Worm (Caenorhabditis elegans): ENCODE results near the gene C14C6.3.

Gene C14C6.3

ce11 chrV:559940-560339, 16.7 kb downstream of the C14C6.3 start, which contains the start of gene srx-7:
Gene srx-7, plus strand, starts transcription at chrV:560195.
- no peak for TF ChIP-seq tra-4 (tag; optimal IDR thresholded peaks at IDR 0.05)
- no peak for TF ChIP-seq ceh-13 (GFP tag; optimal IDR thresholded peaks at IDR 0.05)
- no peak for TF ChIP-seq ama-1 (optimal IDR thresholded peaks at IDR 0.05)
- TF ChIP-seq flt-1 (GFP tag; IDR thresholded peaks at IDR 0.05), result no peak
- TF ChIP-seq pes-1 (GFP tag; IDR thresholded peaks at IDR 0.05), result no peak
- TF ChIP-seq sea-1 (GFP tag; conservative IDR thresholded peaks at IDR 0.05), result no peak
- TF ChIP-seq hmbx-1 (tag; optimal IDR thresholded peaks at IDR 0.05), result no peak
- TF ChIP-seq F13C5.2 (tag; optimal IDR thresholded peaks at IDR 0.05), result no peak
- TF ChIP-seq tbx-37 (GFP tag; conservative IDR thresholded peaks at IDR 0.05), result no peak
- no peak for TF ChIP-seq B0310.2 (tag; optimal IDR thresholded peaks at IDR 0.05)
- TF ChIP-seq ceh-36 (tag; optimal IDR thresholded peaks at IDR 0.05), result no peak
- TF ChIP-seq aly-1 (tag; optimal IDR thresholded peaks at IDR 0.05), result no peak
- TF ChIP-seq ets-7 (tag; optimal IDR thresholded peaks at IDR 0.05), result no peak
- TF ChIP-seq hnd-1 (tag; optimal IDR thresholded peaks at IDR 0.05), result no peak
- TF ChIP-seq hmg-4 (GFP tag; optimal IDR thresholded peaks at IDR 0.05), result no peak

ce11 chrV:562834-563233, 19.6 kb downstream of the C14C6.3 start, which contains the start of gene C14C6.2:
Gene C14C6.2, plus strand, starts transcription at chrV:563134.
- TF ChIP-seq tbx-11 (GFP tag; IDR thresholded peaks at IDR 0.05) (no peak), ama-1 (optimal IDR thresholded peaks at IDR 0.05) (no peak), B0310.2 (tag; optimal IDR thresholded peaks at IDR 0.05) (no peak), ets-7 (tag; optimal IDR thresholded peaks at IDR 0.05) (no peak), aly-1 (tag; optimal IDR thresholded peaks at IDR 0.05) (no peak), pes-1 (GFP tag; IDR thresholded peaks at IDR 0.05) (no peak), hmbx-1 (tag; optimal IDR thresholded peaks at IDR 0.05) (no peak), tbx-37 (GFP tag; conservative IDR thresholded peaks at IDR 0.05) (no peak)

ce11 chrV:565984-566383, 22.7 kb downstream of the C14C6.3 start, which contains the start of gene sri-73:
Gene sri-73, minus strand, starts transcription at chrV:566084.
- no peak for TF ChIP-seq ets-7 (tag; optimal IDR thresholded peaks at IDR 0.05)
- no peak for TF ChIP-seq ceh-36 (tag; optimal IDR thresholded peaks at IDR 0.05)
- no peak for TF ChIP-seq B0310.2 (tag; optimal IDR thresholded peaks at IDR 0.05)
- no peak for TF ChIP-seq scrt-1 (GFP tag; IDR thresholded peaks at IDR 0.05)
- no peak for TF ChIP-seq flt-1 (GFP tag; IDR thresholded peaks at IDR 0.05)
- TF ChIP-seq ama-1 (optimal IDR thresholded peaks at IDR 0.05), result no peak

- TF ChIP-seq hnd-1 (tag; optimal IDR thresholded peaks at IDR 0.05), result no peak
These were observed 24.8 kb downstream of the C14C6.3 start, which contains the start of gene sri-72 for ce11 chrV:568105-568504. Gene sri-72, minus strand, starts transcription at chrV:568205.

- TF ChIP-seq ets-7 (tag; optimal IDR thresholded peaks at IDR 0.05) (no peak), scrt-1 (GFP tag; IDR thresholded peaks at IDR 0.05) (no peak), F13C5.2 (tag; optimal IDR thresholded peaks at IDR 0.05) (no peak), flt-1 (GFP tag; IDR thresholded peaks at IDR 0.05) (no peak), hnd-1 (tag; optimal IDR thresholded peaks at IDR 0.05) (no peak), ceh-13 (GFP tag; optimal IDR thresholded peaks at IDR 0.05) (no peak), tbx-11 (GFP tag; IDR thresholded peaks at IDR 0.05) (no peak), aly-1 (tag; optimal IDR thresholded peaks at IDR 0.05) (no peak), ceh-36 (tag; optimal IDR thresholded peaks at IDR 0.05) (no peak)
These were observed 31.4 kb downstream of the C14C6.3 start, which contains the start of gene C14C6.13 for ce11 chrV:574639-575038. Gene C14C6.13, minus strand, starts transcription at chrV:574739.

ce11 chrV:576070-576469, 32.8 kb downstream of the C14C6.3 start, which contains the start of gene K06H6.5:
Gene K06H6.5, plus strand, starts transcription at chrV:576370.
- TF ChIP-seq ceh-36 (tag; optimal IDR thresholded peaks at IDR 0.05), result no peak
- no peak for TF ChIP-seq hmg-4 (GFP tag; optimal IDR thresholded peaks at IDR 0.05)
- TF ChIP-seq F13C5.2 (tag; optimal IDR thresholded peaks at IDR 0.05), result no peak
- TF ChIP-seq B0310.2 (tag; optimal IDR thresholded peaks at IDR 0.05), result no peak
- TF ChIP-seq tbx-11 (GFP tag; IDR thresholded peaks at IDR 0.05), result no peak

- TF ChIP-seq hnd-1 (tag; optimal IDR thresholded peaks at IDR 0.05) (no peak), ama-1 (optimal IDR thresholded peaks at IDR 0.05) (no peak), sea-1 (GFP tag; conservative IDR thresholded peaks at IDR 0.05) (no peak), ceh-13 (GFP tag; optimal IDR thresholded peaks at IDR 0.05) (no peak), flt-1 (GFP tag; IDR thresholded peaks at IDR 0.05) (no peak), F13C5.2 (tag; optimal IDR thresholded peaks at IDR 0.05) (no peak)
These were observed 33.6 kb downstream of the C14C6.3 start for ce11 chrV:576918-577317.

ce11 chrV:578977-579376, 35.7 kb downstream of the C14C6.3 start, which contains the start of gene K06H6.4:
Gene K06H6.4, plus strand, starts transcription at chrV:579277.
- TF ChIP-seq hmbx-1 (tag; optimal IDR thresholded peaks at IDR 0.05), result no peak
- TF ChIP-seq ceh-36 (tag; optimal IDR thresholded peaks at IDR 0.05), result no peak
- no peak for TF ChIP-seq hmg-4 (GFP tag; optimal IDR thresholded peaks at IDR 0.05)

ce11 chrV:581616-582015, 38.3 kb downstream of the C14C6.3 start, which contains the start of gene nstp-7:
Gene nstp-7, plus strand, starts transcription at chrV:581916.
- TF ChIP-seq tbx-11 (GFP tag; IDR thresholded peaks at IDR 0.05) (no peak), pes-1 (GFP tag; IDR thresholded peaks at IDR 0.05) (no peak), ceh-36 (tag; optimal IDR thresholded peaks at IDR 0.05) (no peak), hnd-1 (tag; optimal IDR thresholded peaks at IDR 0.05) (no peak), F13C5.2 (tag; optimal IDR thresholded peaks at IDR 0.05) (no peak), B0310.2 (tag; optimal IDR thresholded peaks at IDR 0.05) (no peak), sea-1 (GFP tag; conservative IDR thresholded peaks at IDR 0.05) (no peak), tra-4 (tag; optimal IDR thresholded peaks at IDR 0.05) (no peak), hmg-4 (GFP tag; optimal IDR thresholded peaks at IDR 0.05) (no peak), aly-1 (tag; optimal IDR thresholded peaks at IDR 0.05) (no peak), ama-1 (optimal IDR thresholded peaks at IDR 0.05) (no peak), scrt-1 (GFP tag; IDR thresholded peaks at IDR 0.05) (no peak), hmbx-1 (tag; optimal IDR thresholded peaks at IDR 0.05) (no peak), ets-7 (tag; optimal IDR thresholded peaks at IDR 0.05) (no peak), ceh-13 (GFP tag; optimal IDR thresholded peaks at IDR 0.05) (no peak), tbx-37 (GFP tag; conservative IDR thresholded peaks at IDR 0.05) (no peak), flt-1 (GFP tag; IDR thresholded peaks at IDR 0.05) (no peak)

Measured in whole organism, early embryonic.